Fruit fly (Drosophila melanogaster) whole organism: ENCODE results near the gene CG3769.
A peak's percentile ranks its signal among the peaks of the same experiment; 100 is the strongest.

Experiments used
- CG8478 ChIP-seq: fragments of >200 bp; optimal IDR thresholded peaks from 2 replicates; lab custom pipeline; 2018; ENCODE audit warnings: inconsistent platforms
- Dll ChIP-seq: fragments of >200 bp; optimal IDR thresholded peaks from 2 replicates; lab custom pipeline; 2017
- EcR ChIP-seq, 2 experiments: fragments of >200 bp; optimal IDR thresholded peaks; 2 replicates each; lab custom pipeline; 2017; ENCODE audit warnings: missing biosample characterization in 2 of 2, missing genetic modification characterization in 2 of 2, missing genetic modification reagents in 2 of 2
- pan ChIP-seq: fragments of >200 bp; optimal IDR thresholded peaks from 2 replicates; lab custom pipeline; 2017
- psq ChIP-seq: fragments of >200 bp; optimal IDR thresholded peaks from 2 replicates; lab custom pipeline; 2017
- usp ChIP-seq: fragments of >200 bp; optimal IDR thresholded peaks from 2 replicates; lab custom pipeline; 2017; ENCODE audit warnings: missing biosample characterization, missing genetic modification characterization, mixed read lengths

The CG3769 gene

DNA sequence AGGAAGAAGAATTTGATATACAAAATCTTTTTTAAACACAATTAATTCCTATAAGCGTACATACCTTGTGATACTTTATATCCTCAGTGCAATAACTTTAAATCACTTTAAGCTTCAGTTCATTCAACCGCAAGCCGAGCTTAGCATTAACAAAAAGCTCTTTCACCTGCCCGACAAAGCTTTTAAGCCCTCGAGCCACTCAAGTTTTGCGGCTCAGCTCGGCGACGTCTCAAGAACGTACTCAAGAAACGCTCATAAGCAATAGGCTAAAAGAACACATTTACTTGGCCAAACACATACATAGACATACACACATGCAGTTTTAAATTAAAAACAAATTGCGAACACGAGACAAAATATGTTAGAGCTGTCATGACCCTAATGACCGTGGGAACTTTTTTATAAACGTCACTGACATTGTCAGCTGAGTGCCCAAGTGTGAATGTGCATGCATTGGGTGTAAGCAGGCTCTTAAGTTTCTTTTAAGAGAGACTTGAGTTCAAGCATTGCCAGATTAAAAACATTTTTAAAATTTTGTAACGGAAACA, 11.3 kb downstream of the CG3769 start:
- no peak for TF ChIP-seq psq (lab: Kevin White, UChicago)
- no peak for TF ChIP-seq pan (lab: Kevin White, UChicago)
- TF ChIP-seq CG8478 (lab: Kevin White, UChicago), result no peak
- no peak for TF ChIP-seq Dll (lab: Kevin White, UChicago)
- TF ChIP-seq EcR (GFP tag; optimal IDR thresholded peaks at IDR 0.05; lab: Kevin White, UChicago), result no peak
- TF ChIP-seq usp (GFP tag; lab: Kevin White, UChicago), result no peak

DNA sequence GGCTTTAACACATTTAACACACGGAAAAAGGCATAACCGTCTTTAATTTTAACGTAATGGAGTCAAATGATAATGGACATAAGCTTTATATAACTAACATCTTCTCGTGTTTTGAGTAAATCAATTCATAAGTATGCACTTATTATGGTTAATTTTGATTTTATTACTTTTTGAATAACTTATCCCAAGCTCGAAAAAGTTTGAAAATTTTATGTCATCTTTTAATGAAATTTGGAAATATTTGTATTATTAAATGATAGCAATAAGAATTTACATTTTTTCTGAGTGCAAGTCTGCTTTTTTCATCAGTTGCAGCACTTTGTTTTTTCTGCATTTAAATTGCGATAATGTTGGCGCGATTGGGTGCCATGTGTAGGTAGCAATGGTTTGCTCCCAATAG, 12.6 kb downstream of the CG3769 start:
- TF ChIP-seq CG8478 (lab: Kevin White, UChicago) (no peak), usp (GFP tag; lab: Kevin White, UChicago) (no peak), Dll (lab: Kevin White, UChicago) (no peak)

DNA sequence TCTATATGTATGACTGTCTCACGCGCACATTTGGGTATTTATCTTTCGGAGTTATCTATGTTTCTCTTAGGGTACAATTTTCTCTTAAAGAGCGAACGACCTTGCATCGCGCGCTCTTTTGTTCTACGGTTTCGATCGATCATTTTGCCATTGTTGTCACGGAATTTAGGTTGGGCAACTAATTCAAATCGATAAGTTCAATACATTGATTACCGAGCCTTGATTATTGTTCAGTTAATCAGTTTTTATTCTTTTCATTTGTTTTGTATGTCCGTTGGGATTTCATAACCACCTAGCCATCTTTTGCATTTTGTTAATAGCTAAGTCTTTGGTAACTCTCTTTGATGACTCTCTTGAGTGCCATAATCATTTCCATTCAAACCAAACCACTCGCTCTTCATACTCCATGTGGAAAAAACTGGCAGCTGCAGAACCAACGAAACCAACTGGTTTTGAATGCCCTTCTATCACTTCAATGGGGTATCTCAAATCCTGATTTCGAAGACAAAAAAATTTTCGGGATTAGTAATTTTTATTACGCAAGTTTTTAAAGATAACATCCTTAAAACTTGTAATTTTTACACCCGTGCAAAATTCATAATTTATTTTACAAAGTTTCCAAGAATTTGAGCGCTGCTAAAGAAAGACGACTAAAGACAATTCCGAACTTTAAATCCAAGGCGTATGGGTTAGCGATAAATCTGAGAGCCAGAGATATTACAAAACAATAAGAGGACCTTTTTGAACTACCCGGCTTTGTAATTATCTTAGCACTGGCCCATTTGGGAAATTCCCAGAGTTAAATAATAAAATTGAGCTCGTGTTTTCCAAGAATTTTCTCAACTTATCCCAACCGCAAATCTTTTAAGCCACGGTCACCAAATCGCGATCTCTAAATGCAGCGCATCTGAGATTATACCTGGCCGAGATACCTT, 13.4 kb downstream of the CG3769 start:
- TF ChIP-seq psq (lab: Kevin White, UChicago) (no peak), CG8478 (lab: Kevin White, UChicago) (peak; percentile 42)

DNA sequence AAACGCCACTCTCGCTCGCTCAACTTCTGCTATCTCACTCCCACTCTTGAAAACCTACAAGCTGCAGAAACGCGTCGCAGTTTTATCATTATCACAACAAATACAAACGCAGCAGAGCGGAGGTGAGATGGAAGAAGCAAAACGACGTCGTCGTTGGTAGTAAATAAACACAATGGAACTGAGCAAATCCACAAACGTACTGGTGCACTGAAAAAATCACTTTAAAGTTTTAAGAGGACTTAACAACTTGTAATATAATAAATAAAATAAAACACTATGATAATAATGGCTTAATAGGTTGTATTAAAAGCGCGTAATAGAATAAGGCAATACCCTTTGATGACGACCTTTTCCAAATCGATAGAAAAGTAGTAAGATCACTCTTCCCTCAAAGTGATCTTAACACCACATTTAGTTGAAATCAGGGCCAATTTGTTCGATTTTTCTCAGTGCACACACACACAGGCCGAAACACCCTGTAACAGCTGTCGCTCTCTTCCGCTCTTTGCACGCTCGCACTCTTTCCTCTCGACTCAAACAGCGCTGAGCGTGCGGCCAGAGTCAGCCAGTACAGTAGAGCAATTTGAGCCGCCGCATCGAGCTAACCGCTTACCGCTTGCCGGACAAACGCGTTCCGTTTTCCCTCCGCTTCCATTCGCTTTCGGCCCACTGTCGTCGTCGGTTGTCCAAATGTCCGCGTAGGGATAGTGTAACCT, 14.2 kb downstream of the CG3769 start:
- no peak for TF ChIP-seq psq (lab: Kevin White, UChicago)
- no peak for TF ChIP-seq EcR (GFP tag; optimal IDR thresholded peaks at IDR 0.05; lab: Kevin White, UChicago)

DNA sequence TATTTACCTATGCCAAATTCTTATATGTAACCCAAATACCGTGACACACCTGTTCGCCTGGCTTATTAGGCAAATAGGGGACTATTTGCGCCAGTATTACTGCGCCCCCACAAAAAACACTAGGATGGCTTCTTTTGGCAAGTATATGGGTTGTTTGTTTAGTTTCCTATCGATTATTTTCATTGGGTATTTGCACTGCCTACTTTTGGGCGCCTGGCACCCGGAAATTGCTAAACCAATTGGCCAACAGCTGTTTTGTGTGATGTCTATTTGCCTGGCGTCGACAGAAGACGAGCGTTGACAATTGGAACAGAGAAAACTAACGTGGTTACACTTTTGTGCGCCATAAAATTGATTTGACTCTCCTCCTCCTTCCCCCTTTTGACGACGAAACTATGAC, 17.8 kb downstream of the CG3769 start:
- TF ChIP-seq EcR (GFP tag; optimal IDR thresholded peaks at IDR 0.05; lab: Kevin White, UChicago), result no peak
- TF ChIP-seq usp (GFP tag; lab: Kevin White, UChicago), result no peak
- TF ChIP-seq pan (lab: Kevin White, UChicago), result no peak
- TF ChIP-seq CG8478 (lab: Kevin White, UChicago), result no peak
- TF ChIP-seq psq (lab: Kevin White, UChicago), result no peak
- TF ChIP-seq Dll (lab: Kevin White, UChicago), result no peak

DNA sequence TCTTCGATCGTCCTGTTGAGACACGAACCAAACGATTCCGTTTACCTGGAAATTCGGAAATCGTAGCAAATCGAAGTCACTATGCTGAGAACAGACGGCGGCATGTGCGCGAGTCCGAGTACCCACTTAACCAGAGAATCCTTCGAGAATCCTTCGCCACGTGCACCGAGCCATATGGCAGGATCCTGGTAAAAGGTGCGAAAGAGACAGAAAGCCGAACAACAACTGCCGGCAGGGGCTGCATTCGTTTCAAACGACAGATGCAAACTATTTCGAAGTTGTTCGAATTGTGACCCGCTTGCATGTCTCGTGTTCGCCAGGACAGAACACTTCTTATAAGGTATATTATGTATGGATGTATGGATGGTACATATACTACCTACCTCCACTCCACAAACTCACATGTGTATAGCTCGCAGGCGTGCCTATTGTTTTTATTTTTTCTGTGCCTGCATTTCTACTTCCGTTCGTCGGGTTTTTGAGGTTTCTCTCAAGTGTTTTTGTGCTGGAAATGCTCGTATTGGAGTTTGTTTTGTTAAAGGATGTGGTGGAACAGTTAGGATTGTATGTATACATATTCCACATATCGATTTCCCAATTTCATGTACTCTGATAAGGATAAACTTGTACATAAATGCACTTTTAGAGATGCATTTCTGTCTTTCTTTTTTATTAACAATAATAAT, 19.3 kb downstream of the CG3769 start:
- TF ChIP-seq psq (lab: Kevin White, UChicago), result no peak
- TF ChIP-seq Dll (lab: Kevin White, UChicago), result no peak
- no peak for TF ChIP-seq usp (GFP tag; lab: Kevin White, UChicago)

DNA sequence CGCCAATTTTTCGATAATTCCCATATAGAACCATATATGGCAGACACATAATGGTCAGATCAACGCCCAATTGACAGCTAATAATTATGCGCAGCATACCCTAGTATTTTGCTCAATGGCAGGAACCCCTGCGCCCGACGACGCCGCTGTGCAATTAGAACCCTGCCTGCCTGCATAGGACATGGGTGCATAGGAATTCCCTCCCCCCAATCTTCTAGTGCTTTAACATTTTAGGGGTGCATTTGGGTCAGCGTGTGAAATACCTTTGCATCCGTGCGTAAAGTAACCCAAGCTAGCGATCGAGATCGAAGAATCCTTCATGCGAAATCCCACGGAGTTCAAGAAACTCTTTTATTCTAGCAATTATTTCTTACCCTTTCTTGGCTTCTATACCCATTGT, 20.0 kb downstream of the CG3769 start:
- no peak for TF ChIP-seq EcR (GFP tag; optimal IDR thresholded peaks at IDR 0.05; lab: Kevin White, UChicago)
- TF ChIP-seq CG8478 (lab: Kevin White, UChicago), result no peak
- TF ChIP-seq usp (GFP tag; lab: Kevin White, UChicago), result no peak
- no peak for TF ChIP-seq pan (lab: Kevin White, UChicago)
- TF ChIP-seq Dll (lab: Kevin White, UChicago), result no peak
- no peak for TF ChIP-seq psq (lab: Kevin White, UChicago)

DNA sequence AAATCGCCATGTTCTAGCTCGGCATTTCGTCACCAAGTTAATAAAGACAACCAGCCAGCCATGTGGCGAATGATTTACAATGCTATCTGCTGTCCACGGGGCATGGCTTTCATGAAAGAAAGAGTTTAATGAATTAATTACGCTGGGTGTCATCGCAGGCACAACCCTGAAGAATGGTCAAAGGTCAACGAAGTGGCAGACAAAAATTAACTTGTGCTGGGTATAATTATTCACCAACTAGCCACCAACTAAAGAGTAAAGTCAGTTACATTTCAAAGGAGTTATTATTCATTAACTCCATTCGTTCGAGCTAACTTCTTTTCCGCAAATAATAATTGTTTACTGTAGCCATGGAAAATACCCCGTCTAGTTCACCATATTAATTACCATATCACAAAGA, 22.3 kb downstream of the CG3769 start:
- TF ChIP-seq pan (lab: Kevin White, UChicago), result no peak
- TF ChIP-seq Dll (lab: Kevin White, UChicago), result no peak
- no peak for TF ChIP-seq psq (lab: Kevin White, UChicago)
- TF ChIP-seq CG8478 (lab: Kevin White, UChicago), result no peak
- no peak for TF ChIP-seq usp (GFP tag; lab: Kevin White, UChicago)
- no peak for TF ChIP-seq EcR (GFP tag; optimal IDR thresholded peaks at IDR 0.05; lab: Kevin White, UChicago)

DNA sequence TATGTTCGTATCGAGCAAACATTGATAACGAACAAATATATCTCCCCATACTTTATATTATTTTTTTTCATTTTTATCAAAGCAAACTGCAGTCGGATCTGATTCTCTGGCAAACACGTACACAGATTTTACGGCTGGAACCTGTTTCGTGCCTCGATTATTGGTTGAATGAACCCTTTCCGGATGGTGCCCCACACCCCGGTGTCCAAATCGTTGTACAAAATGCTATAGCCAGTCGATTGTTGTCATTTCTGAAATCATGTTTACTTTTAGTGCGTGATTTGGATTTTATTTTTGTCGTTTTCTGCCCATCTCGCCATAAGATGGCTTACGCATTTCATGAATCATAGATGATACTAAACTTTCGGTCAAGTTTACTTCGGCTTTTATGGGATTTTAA, 22.7 kb downstream of the CG3769 start:
- TF ChIP-seq usp (GFP tag; lab: Kevin White, UChicago) (no peak), Dll (lab: Kevin White, UChicago) (no peak), psq (lab: Kevin White, UChicago) (no peak), CG8478 (lab: Kevin White, UChicago) (no peak), EcR (GFP tag; optimal IDR thresholded peaks at IDR 0.05; lab: Kevin White, UChicago) (peak; percentile 42 to 64), pan (lab: Kevin White, UChicago) (no peak)

DNA sequence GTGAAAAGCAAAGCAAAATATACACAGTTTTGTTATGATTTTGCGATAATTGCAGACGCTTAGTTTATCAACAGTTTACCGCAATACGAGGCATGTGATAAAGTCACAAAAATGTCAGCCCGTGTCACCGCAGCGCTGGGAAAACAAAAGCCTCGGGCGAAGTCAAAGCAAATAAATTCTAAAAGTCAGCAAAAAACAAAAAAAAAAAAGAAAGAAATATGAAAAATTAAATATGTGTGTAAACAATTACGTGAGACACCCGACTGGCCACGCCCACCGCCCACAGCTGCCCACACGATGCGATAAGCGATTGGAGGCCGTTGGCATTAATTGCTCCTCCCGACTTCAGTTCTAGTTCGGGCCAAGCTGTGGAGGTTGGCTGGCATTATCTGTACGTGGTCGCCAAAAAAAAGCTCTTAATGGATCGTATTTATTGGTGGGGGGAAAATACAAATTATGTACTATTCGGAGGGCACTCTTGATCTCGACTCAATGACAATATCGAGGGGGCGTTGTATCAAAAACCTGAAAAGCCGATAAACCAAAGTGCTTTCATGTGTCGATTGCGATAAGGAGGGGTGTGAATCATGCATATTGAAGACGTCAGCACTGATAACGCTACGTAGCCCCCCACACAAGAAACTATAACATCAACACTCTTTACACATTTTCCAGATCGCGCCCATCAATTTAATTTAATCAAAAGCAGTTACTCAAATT, 24.3 kb downstream of the CG3769 start:
- TF ChIP-seq usp (GFP tag; lab: Kevin White, UChicago), result no peak
- no peak for TF ChIP-seq pan (lab: Kevin White, UChicago)
- TF ChIP-seq Dll (lab: Kevin White, UChicago), result no peak
- no peak for TF ChIP-seq psq (lab: Kevin White, UChicago)
- no peak for TF ChIP-seq EcR (GFP tag; optimal IDR thresholded peaks at IDR 0.05; lab: Kevin White, UChicago)
- TF ChIP-seq CG8478 (lab: Kevin White, UChicago), result no peak
